Worm (Caenorhabditis elegans): ENCODE results near the gene ZK632.12.

ce11 chrIII:9783133-9783590, 47.4 kb upstream of the ZK632.12 start:
- no peak for TF ChIP-seq T22C8.4 (GFP tag; IDR thresholded peaks at IDR 0.05)
- no peak for TF ChIP-seq tab-1 (GFP tag; IDR thresholded peaks at IDR 0.05)
- no peak for TF ChIP-seq ztf-23 (GFP tag; IDR thresholded peaks at IDR 0.05)
- no peak for TF ChIP-seq flt-1 (GFP tag; IDR thresholded peaks at IDR 0.05)
- no peak for TF ChIP-seq med-1 (GFP tag; optimal IDR thresholded peaks at IDR 0.05; ENCODE audit: insufficient read depth)
- no peak for TF ChIP-seq cog-1 (tag; optimal IDR thresholded peaks at IDR 0.05)
- TF ChIP-seq klf-2 (GFP tag; conservative IDR thresholded peaks at IDR 0.05) = no peak
- no peak for TF ChIP-seq ref-1 (GFP tag; conservative IDR thresholded peaks at IDR 0.05)
- TF ChIP-seq ztf-29 (GFP tag; IDR thresholded peaks at IDR 0.05) = no peak
